Worm (Caenorhabditis elegans) whole organism, mixed stage, embryonic: ENCODE data around the gene C08E3.14.

Source experiments
- M03D4.4 ChIP-seq: sonication (generic microtip); optimal IDR thresholded peaks from 2 replicates; lab custom pipeline; 2017; ENCODE audit warnings: mild to moderate bottlenecking, missing genetic modification characterization, missing compliant biosample characterization
- bed-3 ChIP-seq: fragments of 200-800 bp; sonication (Bioruptor generic); optimal IDR thresholded peaks from 3 replicates; lab custom pipeline; 2018; ENCODE audit warnings: mild to moderate bottlenecking, missing genetic modification characterization, moderate library complexity, missing compliant biosample characterization
- blmp-1 ChIP-seq: fragments of 150-350 bp; optimal IDR thresholded peaks from 2 replicates; lab custom pipeline; 2014; ENCODE audit warnings: missing biosample characterization, missing genetic modification characterization
- cnd-1 ChIP-seq: fragments of 200-800 bp; sonication (Bioruptor generic); optimal IDR thresholded peaks from 2 replicates; lab custom pipeline; 2018; ENCODE audit warnings: mild to moderate bottlenecking, missing genetic modification characterization, missing compliant biosample characterization
- elt-1 ChIP-seq: sonication (generic microtip); optimal IDR thresholded peaks from 2 replicates; lab custom pipeline; 2017; ENCODE audit warnings: missing genetic modification characterization, mild to moderate bottlenecking, missing compliant biosample characterization, antibody characterized with exemption, moderate library complexity, borderline replicate concordance; ENCODE audit not compliant: insufficient read depth
- elt-3 ChIP-seq: fragments of 150-350 bp; optimal IDR thresholded peaks from 2 replicates; lab custom pipeline; 2014; ENCODE audit warnings: missing biosample characterization, missing genetic modification characterization
- flh-1 ChIP-seq: fragments of 200-800 bp; sonication (Bioruptor generic); optimal IDR thresholded peaks from 2 replicates; lab custom pipeline; 2018; ENCODE audit warnings: mild to moderate bottlenecking, missing genetic modification characterization, moderate library complexity, missing compliant biosample characterization
- ham-2 ChIP-seq: fragments of 200-800 bp; sonication (Bioruptor generic); optimal IDR thresholded peaks from 2 replicates; lab custom pipeline; 2018; ENCODE audit warnings: mild to moderate bottlenecking, missing genetic modification characterization, missing compliant biosample characterization
- hlh-1 ChIP-seq: fragments of 150-350 bp; optimal IDR thresholded peaks from 2 replicates; lab custom pipeline; 2014; ENCODE audit warnings: missing biosample characterization, missing genetic modification reagents, missing genetic modification characterization
- lin-13 ChIP-seq: fragments of 150-350 bp; optimal IDR thresholded peaks from 2 replicates; lab custom pipeline; 2014; ENCODE audit warnings: missing biosample characterization, missing genetic modification characterization
- lin-32 ChIP-seq: fragments of 200-800 bp; sonication (Bioruptor generic); optimal IDR thresholded peaks from 2 replicates; lab custom pipeline; 2018; ENCODE audit warnings: mild to moderate bottlenecking, missing genetic modification characterization, missing compliant biosample characterization
- lsy-2 ChIP-seq: fragments of 150-350 bp; optimal IDR thresholded peaks from 2 replicates; lab custom pipeline; 2014; ENCODE audit warnings: missing biosample characterization, missing genetic modification characterization
- mab-5 ChIP-seq: fragments of 150-350 bp; optimal IDR thresholded peaks from 2 replicates; lab custom pipeline; 2014; ENCODE audit warnings: missing biosample characterization, missing genetic modification characterization
- mep-1 ChIP-seq: fragments of 150-350 bp; optimal IDR thresholded peaks from 2 replicates; lab custom pipeline; 2017; ENCODE audit warnings: missing biosample characterization, missing genetic modification reagents, missing genetic modification characterization, inconsistent platforms
- mls-2 ChIP-seq: sonication (generic microtip); optimal IDR thresholded peaks from 2 replicates; lab custom pipeline; 2016; ENCODE audit warnings: mild to moderate bottlenecking, missing genetic modification characterization, moderate library complexity, missing compliant biosample characterization
- nhr-237 ChIP-seq: fragments of 150-350 bp; optimal IDR thresholded peaks from 2 replicates; lab custom pipeline; 2014; ENCODE audit warnings: missing biosample characterization, missing genetic modification characterization
- nhr-28 ChIP-seq: fragments of 150-350 bp; optimal IDR thresholded peaks from 2 replicates; lab custom pipeline; 2014; ENCODE audit warnings: missing biosample characterization, missing genetic modification characterization
- nhr-76 ChIP-seq: sonication (generic microtip); optimal IDR thresholded peaks from 2 replicates; lab custom pipeline; 2017; ENCODE audit warnings: missing biosample characterization, missing genetic modification characterization
- pha-4 ChIP-seq: fragments of 150-350 bp; optimal IDR thresholded peaks from 2 replicates; lab custom pipeline; 2018; ENCODE audit warnings: missing biosample characterization, missing genetic modification reagents, missing genetic modification characterization
- sem-2 ChIP-seq: fragments of 200-800 bp; sonication (Bioruptor generic); optimal IDR thresholded peaks from 2 replicates; lab custom pipeline; 2018; ENCODE audit warnings: mild to moderate bottlenecking, missing genetic modification characterization, missing compliant biosample characterization
- snpc-4 ChIP-seq: fragments of 150-350 bp; optimal IDR thresholded peaks from 2 replicates; lab custom pipeline; 2014; ENCODE audit warnings: missing biosample characterization, missing genetic modification characterization
- tbx-8 ChIP-seq: fragments of 200-800 bp; sonication (Bioruptor generic); optimal IDR thresholded peaks from 2 replicates; lab custom pipeline; 2018; ENCODE audit warnings: mild to moderate bottlenecking, missing genetic modification characterization, moderate library complexity, missing compliant biosample characterization
- unc-120 ChIP-seq: sonication (generic microtip); optimal IDR thresholded peaks from 2 replicates; lab custom pipeline; 2017; ENCODE audit warnings: missing genetic modification characterization, missing compliant biosample characterization; ENCODE audit not compliant: poor library complexity, severe bottlenecking
- unc-39 ChIP-seq: fragments of 150-350 bp; optimal IDR thresholded peaks from 2 replicates; lab custom pipeline; 2014; ENCODE audit warnings: missing biosample characterization, missing genetic modification characterization
- unc-62 ChIP-seq: fragments of 150-350 bp; optimal IDR thresholded peaks from 2 replicates; lab custom pipeline; 2014; ENCODE audit warnings: missing biosample characterization, missing genetic modification reagents, missing genetic modification characterization
- zip-8 ChIP-seq: fragments of 150-350 bp; optimal IDR thresholded peaks from 2 replicates; lab custom pipeline; 2014; ENCODE audit warnings: missing biosample characterization, missing genetic modification characterization
- ztf-11 ChIP-seq: fragments of 150-350 bp; optimal IDR thresholded peaks from 2 replicates; lab custom pipeline; 2014; ENCODE audit warnings: missing biosample characterization, missing genetic modification characterization

Gene C08E3.14

ce11 chrII:1613972-1614371, 11.8 kb upstream of the C08E3.14 start, which contains the start of gene fbxa-164:
Gene fbxa-164, minus strand, starts transcription at chrII:1614072.
- TF ChIP-seq bed-3 (GFP tag; lab: Kevin White, UChicago) (no peak), mab-5 (tag; lab: Kevin White, UChicago) (no peak), nhr-76 (no peak), unc-120 (no peak)

ce11 chrII:1616382-1616781, 9.4 kb upstream of the C08E3.14 start, which contains the start of gene fbxa-165:
Gene fbxa-165, minus strand, starts transcription at chrII:1616482.
- TF ChIP-seq unc-120: no peak
- no peak for TF ChIP-seq lin-13 (tag; lab: Kevin White, UChicago)
- no peak for TF ChIP-seq sem-2 (GFP tag; lab: Kevin White, UChicago)
- no peak for TF ChIP-seq hlh-1
- no peak for TF ChIP-seq snpc-4 (tag; lab: Kevin White, UChicago)
- no peak for TF ChIP-seq M03D4.4 (tag; lab: Kevin White, UChicago)

ce11 chrII:1618948-1619347, 6.8 kb upstream of the C08E3.14 start, which contains the start of gene fbxa-166:
Gene fbxa-166, minus strand, starts transcription at chrII:1619048.
- TF ChIP-seq flh-1 (GFP tag; lab: Kevin White, UChicago) (no peak), mab-5 (tag; lab: Kevin White, UChicago) (no peak), ztf-11 (tag; lab: Kevin White, UChicago) (no peak), elt-1 (no peak), lin-13 (tag; lab: Kevin White, UChicago) (no peak), pha-4 (tag; lab: Kevin White, UChicago) (no peak), unc-39 (no peak), blmp-1 (tag; lab: Kevin White, UChicago) (no peak), elt-3 (tag; lab: Kevin White, UChicago) (no peak), zip-8 (tag; lab: Kevin White, UChicago) (no peak), cnd-1 (tag; lab: Kevin White, UChicago) (no peak), ham-2 (no peak), unc-120 (no peak)
- TF ChIP-seq, all 35 proteins: peak for 0

- TF ChIP-seq ztf-11 (tag; lab: Kevin White, UChicago) (no peak), lin-13 (tag; lab: Kevin White, UChicago) (no peak), lin-32 (GFP tag; lab: Kevin White, UChicago) (no peak), elt-1 (no peak)
- TF ChIP-seq, all 35 proteins: peak for 0
Measured at ce11 chrII:1621180-1621579, 4.6 kb upstream of the C08E3.14 start, which contains the start of gene fbxa-158. Gene fbxa-158, minus strand, starts transcription at chrII:1621280.

ce11 chrII:1621795-1622194, 4.0 kb upstream of the C08E3.14 start:
- TF ChIP-seq bed-3 (GFP tag; lab: Kevin White, UChicago): no peak
- no peak for TF ChIP-seq mep-1 (tag; lab: Kevin White, UChicago)
- no peak for TF ChIP-seq nhr-28 (tag; lab: Kevin White, UChicago)
- TF ChIP-seq pha-4 (tag; lab: Kevin White, UChicago): no peak
- no peak for TF ChIP-seq nhr-237 (tag; lab: Kevin White, UChicago)
- TF ChIP-seq lsy-2: no peak
- TF ChIP-seq cnd-1 (tag; lab: Kevin White, UChicago): no peak
- TF ChIP-seq M03D4.4 (tag; lab: Kevin White, UChicago): no peak
- no peak for TF ChIP-seq lin-13 (tag; lab: Kevin White, UChicago)
- TF ChIP-seq unc-62 (GFP tag; lab: Kevin White, UChicago): no peak
- TF ChIP-seq hlh-1: no peak
- no peak for TF ChIP-seq ztf-11 (tag; lab: Kevin White, UChicago)
- no peak for TF ChIP-seq ham-2

ce11 chrII:1624572-1624971, 1.2 kb upstream of the C08E3.14 start, which contains the start of gene fbxa-160:
Gene fbxa-160, minus strand, starts transcription at chrII:1624672.
- TF ChIP-seq nhr-237 (tag; lab: Kevin White, UChicago) (no peak), M03D4.4 (tag; lab: Kevin White, UChicago) (no peak), blmp-1 (tag; lab: Kevin White, UChicago) (no peak), unc-62 (GFP tag; lab: Kevin White, UChicago) (no peak), cnd-1 (tag; lab: Kevin White, UChicago) (no peak), lsy-2 (no peak), mls-2 (no peak), elt-1 (no peak), snpc-4 (tag; lab: Kevin White, UChicago) (no peak), unc-120 (no peak), nhr-76 (no peak), tbx-8 (GFP tag; lab: Kevin White, UChicago) (no peak), lin-32 (GFP tag; lab: Kevin White, UChicago) (no peak)
